Worm (Caenorhabditis elegans) whole organism, young adult: ENCODE results near the gene swt-4.

ENCODE experiments used
- ama-1 ChIP-seq, 3 experiments: fragments of 150-350 bp in 1 of 3; sonication (generic microtip) in 2 of 3; optimal IDR thresholded peaks; 2 replicates each; lab custom pipeline; 2014 to 2018; ENCODE audit warnings: missing biosample characterization in 2 of 3, missing genetic modification characterization in 2 of 3, missing genetic modification reagents in 2 of 3
- nhr-90 ChIP-seq: sonication (generic microtip); optimal IDR thresholded peaks from 2 replicates; lab custom pipeline; 2016; ENCODE audit warnings: missing genotype, mild to moderate bottlenecking, missing genetic modification characterization, missing compliant biosample characterization
- sptf-2 ChIP-seq: fragments of 200-800 bp; sonication (Bioruptor generic); optimal IDR thresholded peaks from 2 replicates; lab custom pipeline; 2018; ENCODE audit warnings: mild to moderate bottlenecking, missing genetic modification characterization, missing compliant biosample characterization
- unc-62 ChIP-seq: fragments of 150-350 bp; optimal IDR thresholded peaks from 2 replicates; lab custom pipeline; 2014; ENCODE audit warnings: missing biosample characterization, missing genetic modification reagents, missing genetic modification characterization

DNA sequence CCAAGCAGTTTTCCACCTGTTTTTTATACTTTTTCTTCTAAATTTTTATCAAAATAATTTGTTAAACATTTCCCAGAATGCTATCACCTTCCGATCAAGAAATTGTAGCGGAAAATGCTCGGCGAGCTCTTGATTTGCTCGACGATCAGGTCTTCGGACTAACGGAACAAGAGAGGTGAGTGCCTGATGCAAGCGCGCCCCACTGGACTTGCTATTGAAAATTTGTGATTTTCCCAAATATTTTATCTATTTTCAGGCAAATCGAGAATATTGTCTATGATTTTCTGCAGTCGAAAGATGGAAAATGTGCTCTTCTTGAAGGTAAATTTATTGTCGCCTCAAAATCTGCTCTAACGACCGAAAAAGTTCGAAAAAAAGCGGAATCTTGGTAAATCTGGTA, 17.2 kb upstream of the swt-4 start, which contains the start of gene orc-4:
- TF ChIP-seq unc-62 (GFP tag; lab: Kevin White, UChicago) (no peak), ama-1 (optimal IDR thresholded peaks at IDR 0.05; lab: Kevin White, UChicago) (no peak), ama-1 (GFP tag; optimal IDR thresholded peaks at IDR 0.05; lab: Kevin White, UChicago) (no peak), sptf-2 (GFP tag; lab: Kevin White, UChicago) (no peak), nhr-90 (tag; lab: Kevin White, UChicago) (no peak)
